Worm (Caenorhabditis elegans) whole organism, midembryonic: ENCODE results near the gene wdr-20.

Experiments
- T22C8.4 ChIP-seq: fragments of 200-800 bp; sonication (Bioruptor generic); IDR thresholded peaks from 2 replicates; pipeline ENCODE4 v1.3.6; 2022; ENCODE audit warnings: missing genetic modification characterization, missing compliant biosample characterization
- cog-1 ChIP-seq: sonication (generic microtip); optimal IDR thresholded peaks from 2 replicates; lab custom pipeline; 2016; ENCODE audit warnings: missing genetic modification characterization, missing compliant biosample characterization
- flt-1 ChIP-seq: fragments of 200-800 bp; sonication (Bioruptor generic); IDR thresholded peaks from 2 replicates; pipeline ENCODE4 v1.3.6; 2022; ENCODE audit warnings: missing genetic modification characterization, missing compliant biosample characterization
- klf-2 ChIP-seq: fragments of 200-800 bp; sonication (Bioruptor generic); conservative IDR thresholded peaks from 2 replicates; pipeline ENCODE4 v1.3.6; 2022; ENCODE audit warnings: missing genetic modification reagents, missing genetic modification characterization, missing compliant biosample characterization
- med-1 ChIP-seq: sonication (generic microtip); optimal IDR thresholded peaks from 2 replicates; lab custom pipeline; 2017; ENCODE audit warnings: missing genetic modification characterization, mild to moderate bottlenecking, missing compliant biosample characterization, antibody characterized with exemption, missing genetic modification reagents; ENCODE audit not compliant: insufficient read depth
- ref-1 ChIP-seq: fragments of 200-800 bp; sonication (Bioruptor generic); conservative IDR thresholded peaks from 2 replicates; pipeline ENCODE4 v1.3.6; 2022; ENCODE audit warnings: missing genetic modification reagents, missing genetic modification characterization, missing compliant biosample characterization
- tab-1 ChIP-seq: fragments of 200-800 bp; sonication (Bioruptor generic); IDR thresholded peaks from 2 replicates; pipeline ENCODE4 v1.3.6; 2022; ENCODE audit warnings: missing genetic modification characterization, missing compliant biosample characterization
- ztf-23 ChIP-seq: fragments of 200-800 bp; sonication (Bioruptor generic); IDR thresholded peaks from 2 replicates; pipeline ENCODE4 v1.3.6; 2022; ENCODE audit warnings: missing genetic modification reagents, missing genetic modification characterization, missing compliant biosample characterization
- ztf-29 ChIP-seq: fragments of 200-800 bp; sonication (Bioruptor generic); IDR thresholded peaks from 2 replicates; pipeline ENCODE4 v1.3.6; 2022; ENCODE audit warnings: missing genetic modification reagents, missing genetic modification characterization, missing compliant biosample characterization

The wdr-20 gene

DNA sequence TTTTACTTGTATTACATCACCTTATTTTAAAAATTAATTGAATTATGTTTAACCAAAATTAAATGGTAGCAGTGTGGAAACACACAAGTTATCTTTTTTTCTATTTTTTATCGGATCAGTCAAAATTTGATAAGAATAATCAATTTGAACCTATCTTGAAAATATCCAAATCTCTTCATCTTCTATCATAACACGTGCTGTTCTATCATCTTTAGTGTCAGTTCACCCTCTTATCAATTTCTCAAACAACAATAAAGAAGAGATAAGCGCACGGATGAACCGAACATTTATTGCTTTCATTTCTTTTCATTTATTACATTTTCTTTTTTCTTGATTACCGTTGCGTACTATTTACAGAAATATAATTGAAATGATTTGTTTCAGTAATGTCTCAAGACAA lies 46.9 kb downstream of the wdr-20 start, which contains the start of gene R04B5.5:
Gene R04B5.5 (plus strand): TSS at position 378 of the 400 bp plus-strand sequence.
- no peak for TF ChIP-seq ztf-23 (GFP tag; lab: Robert Waterston, UW)
- TF ChIP-seq ztf-29 (GFP tag; lab: Robert Waterston, UW), result no peak
- TF ChIP-seq klf-2 (GFP tag; lab: Robert Waterston, UW), result no peak

DNA sequence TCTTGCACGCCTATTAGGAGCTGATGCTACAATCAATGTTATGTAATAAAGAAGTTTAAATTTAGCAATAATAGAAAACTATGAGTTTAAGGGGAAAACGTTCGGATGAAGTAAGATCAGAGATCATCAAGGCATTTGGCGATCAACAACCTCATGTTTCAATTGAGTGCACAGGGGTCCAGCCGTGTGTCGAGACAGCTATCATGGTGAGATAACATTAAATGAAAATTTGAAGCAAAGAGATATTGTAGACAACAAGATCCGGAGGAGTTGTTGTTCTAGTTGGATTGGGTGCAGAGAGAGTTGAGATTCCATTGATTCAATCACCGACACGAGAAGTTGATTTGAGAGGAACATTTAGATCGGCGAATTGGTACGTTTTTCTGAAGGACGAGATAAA lies 47.8 kb downstream of the wdr-20 start:
- TF ChIP-seq klf-2 (GFP tag; lab: Robert Waterston, UW), result no peak
- TF ChIP-seq ref-1 (GFP tag; lab: Robert Waterston, UW), result no peak
- no peak for TF ChIP-seq T22C8.4 (GFP tag; lab: Robert Waterston, UW)
- TF ChIP-seq cog-1 (tag; lab: Kevin White, UChicago), result no peak
- no peak for TF ChIP-seq ztf-29 (GFP tag; lab: Robert Waterston, UW)
- no peak for TF ChIP-seq med-1 (GFP tag; lab: Kevin White, UChicago)
- TF ChIP-seq ztf-23 (GFP tag; lab: Robert Waterston, UW), result no peak
- TF ChIP-seq tab-1, result no peak
- TF ChIP-seq flt-1, result no peak

DNA sequence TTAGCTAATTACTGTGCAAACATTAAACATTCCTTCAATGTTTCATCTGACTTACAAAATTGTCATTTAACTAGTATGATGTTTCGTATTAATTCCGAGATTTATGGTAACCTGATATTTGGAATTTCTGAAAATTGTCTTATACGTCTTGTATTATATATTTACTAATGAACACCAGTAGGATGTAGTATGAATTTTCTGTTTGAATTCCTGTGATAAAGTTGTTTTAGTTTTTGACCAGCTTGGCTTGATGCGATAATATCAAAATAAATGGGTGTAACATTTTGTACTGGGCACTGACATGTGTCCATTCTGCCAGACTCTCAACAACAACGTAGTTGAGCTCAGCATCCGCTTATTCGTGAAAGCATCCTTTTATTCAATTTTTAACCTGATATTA lies 49.1 kb downstream of the wdr-20 start, which contains the start of gene R04B5.6:
Gene R04B5.6 (plus strand): TSS at position 301 of the 400 bp plus-strand sequence.
- TF ChIP-seq ztf-29 (GFP tag; lab: Robert Waterston, UW) (no peak), T22C8.4 (GFP tag; lab: Robert Waterston, UW) (no peak), cog-1 (tag; lab: Kevin White, UChicago) (no peak), med-1 (GFP tag; lab: Kevin White, UChicago) (no peak), klf-2 (GFP tag; lab: Robert Waterston, UW) (no peak), tab-1 (no peak), flt-1 (no peak), ztf-23 (GFP tag; lab: Robert Waterston, UW) (no peak), ref-1 (GFP tag; lab: Robert Waterston, UW) (no peak)

DNA sequence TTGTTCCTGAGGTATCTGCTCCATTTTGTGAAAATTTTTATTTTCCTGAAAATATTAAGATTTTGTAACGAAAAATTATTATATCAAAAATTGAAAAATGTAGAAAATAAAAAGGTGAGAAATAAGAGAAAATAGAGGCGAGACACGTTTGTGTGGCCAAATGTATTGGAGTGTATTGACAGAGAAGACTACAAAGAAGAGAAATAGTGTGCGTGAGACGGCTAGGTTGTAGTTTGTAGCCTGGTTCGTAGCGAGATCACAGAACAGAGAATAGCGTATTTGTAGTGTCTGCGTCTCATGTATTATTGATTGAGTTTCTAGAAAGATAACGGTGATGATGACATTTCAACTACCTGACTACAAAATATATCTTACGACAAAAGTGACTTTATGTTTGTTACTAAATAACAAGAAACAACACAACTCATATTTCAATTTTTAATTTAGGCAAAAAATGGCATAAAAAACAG lies 49.9 kb downstream of the wdr-20 start, which contains the start of gene nhr-12:
Gene nhr-12 (minus strand): TSS at position 51 of the 470 bp plus-strand sequence.
- TF ChIP-seq ztf-29 (GFP tag; lab: Robert Waterston, UW), result no peak
- no peak for TF ChIP-seq cog-1 (tag; lab: Kevin White, UChicago)
- TF ChIP-seq ztf-23 (GFP tag; lab: Robert Waterston, UW), result no peak
- no peak for TF ChIP-seq tab-1
- no peak for TF ChIP-seq flt-1
- TF ChIP-seq ref-1 (GFP tag; lab: Robert Waterston, UW), result no peak
- TF ChIP-seq med-1 (GFP tag; lab: Kevin White, UChicago), result no peak
- no peak for TF ChIP-seq T22C8.4 (GFP tag; lab: Robert Waterston, UW)
- TF ChIP-seq klf-2 (GFP tag; lab: Robert Waterston, UW), result no peak

DNA sequence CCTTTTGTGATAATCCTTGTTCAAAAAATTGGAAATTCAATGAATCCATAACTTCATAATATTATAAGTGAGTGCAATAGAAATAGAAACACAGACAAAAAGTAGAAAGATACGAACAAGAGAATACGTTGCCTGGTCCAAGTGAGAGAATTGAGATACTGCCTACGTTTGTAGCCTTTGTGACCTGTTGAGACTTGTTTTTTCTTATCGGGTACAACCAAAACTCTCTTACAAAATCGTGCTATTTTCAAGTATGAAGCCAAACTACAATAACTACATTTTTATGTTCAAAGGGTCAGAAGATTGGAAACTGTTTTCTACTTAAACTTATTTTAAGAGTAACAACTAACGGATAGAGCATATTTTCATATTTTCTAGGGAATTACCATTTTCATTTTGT lies 52.3 kb downstream of the wdr-20 start, which contains the start of gene nhr-205:
Gene nhr-205 (minus strand): TSS at position 141 of the 400 bp plus-strand sequence.
- TF ChIP-seq ref-1 (GFP tag; lab: Robert Waterston, UW) (no peak), ztf-23 (GFP tag; lab: Robert Waterston, UW) (no peak), flt-1 (no peak), cog-1 (tag; lab: Kevin White, UChicago) (no peak), ztf-29 (GFP tag; lab: Robert Waterston, UW) (no peak), klf-2 (GFP tag; lab: Robert Waterston, UW) (no peak), tab-1 (no peak), T22C8.4 (GFP tag; lab: Robert Waterston, UW) (no peak)

DNA sequence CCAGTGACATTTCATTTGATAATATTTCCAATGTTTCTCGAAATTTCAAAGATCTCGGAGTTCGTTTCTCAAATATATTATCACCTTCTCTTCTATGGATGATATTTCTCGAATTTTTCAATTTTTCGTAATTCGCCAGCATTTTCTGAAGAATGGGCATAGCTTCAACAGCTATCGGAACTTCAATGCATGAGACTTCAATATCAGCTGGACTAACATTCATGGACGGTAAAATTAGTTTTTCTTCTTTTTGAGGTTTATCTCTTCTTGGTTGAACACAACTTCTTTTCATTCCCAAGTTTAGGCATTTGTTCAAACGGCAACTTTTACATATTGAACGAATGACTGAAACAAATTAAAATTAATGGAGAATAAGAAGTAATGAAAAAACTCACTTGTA lies 53.1 kb downstream of the wdr-20 start:
- no peak for TF ChIP-seq ztf-23 (GFP tag; lab: Robert Waterston, UW)
- TF ChIP-seq ref-1 (GFP tag; lab: Robert Waterston, UW), result no peak
- TF ChIP-seq tab-1, result no peak
